Worm (Caenorhabditis elegans): Measurements from ENCODE around the gene fbxa-2.

DNA sequence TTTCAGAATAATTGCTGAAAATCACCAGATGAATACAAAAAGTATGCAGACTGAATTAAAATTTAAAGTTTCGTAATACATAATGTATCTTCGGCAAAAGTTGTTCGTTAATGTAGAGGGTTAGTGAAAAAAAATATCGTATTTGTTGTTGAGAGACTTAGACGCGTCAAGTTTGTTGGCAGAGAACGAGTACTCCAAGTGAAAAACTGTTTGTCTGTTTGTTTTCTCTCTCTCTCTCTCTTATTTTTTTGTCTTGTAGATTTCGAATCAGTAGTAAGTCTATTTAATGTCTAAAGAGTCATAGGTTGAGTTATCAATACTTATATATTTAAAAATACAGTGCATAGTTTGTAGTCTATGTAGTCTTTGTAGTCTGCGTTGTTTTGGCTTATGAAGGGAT lies at the start of gene fbxa-2, which contains the start of gene T13F3.8:
- no peak for TF ChIP-seq snpc-4 (tag; optimal IDR thresholded peaks at IDR 0.05)
- no peak for TF ChIP-seq mab-5 (tag; optimal IDR thresholded peaks at IDR 0.05)
- no peak for TF ChIP-seq ztf-11 (tag; optimal IDR thresholded peaks at IDR 0.05)
- TF ChIP-seq ceh-39 (tag; optimal IDR thresholded peaks at IDR 0.05): no peak

All from whole organism, mixed stage, embryonic.